Fruit fly (Drosophila melanogaster): ENCODE measurements around the gene Wnt5.

dm6 chrX:18514767-18515166 lies 9.6 kb upstream of the Wnt5 start, which contains the start of gene CG6470:
- TF ChIP-seq EcR (GFP tag; optimal IDR thresholded peaks at IDR 0.05), result no peak
- no peak for TF ChIP-seq D1 (tag; optimal IDR thresholded peaks at IDR 0.05)
- TF ChIP-seq rn (GFP tag; IDR thresholded peaks at IDR 0.05), result no peak
- no peak for TF ChIP-seq CG9948 (tag; optimal IDR thresholded peaks at IDR 0.05)
- no peak for TF ChIP-seq CG14655 (GFP tag; optimal IDR thresholded peaks at IDR 0.05)
- TF ChIP-seq Pif1B (GFP tag; optimal IDR thresholded peaks at IDR 0.05), result no peak
- no peak for TF ChIP-seq CG8301 (tag; optimal IDR thresholded peaks at IDR 0.05)
- no peak for TF ChIP-seq CG12605 (GFP tag; IDR thresholded peaks at IDR 0.05)
- TF ChIP-seq CG13204 (GFP tag; optimal IDR thresholded peaks at IDR 0.05), result no peak
- no peak for TF ChIP-seq CG32121 (GFP tag; IDR thresholded peaks at IDR 0.05)
- no peak for TF ChIP-seq CG10348 (GFP tag; IDR thresholded peaks at IDR 0.05)
